Fruit fly (Drosophila melanogaster) whole organism, larva: Measurements from ENCODE around the gene dah.

Source experiments
- noc ChIP-seq: fragments of 200-800 bp; sonication (Bioruptor generic); optimal IDR thresholded peaks from 3 replicates; lab custom pipeline; 2019; ENCODE audit warnings: missing biosample characterization, mild to moderate bottlenecking, missing genetic modification characterization, moderate library complexity

dah gene

dm6 chrX:15344473-15345331, 16.6 kb downstream of the dah start, which contains the start of the genes CG12608 and Prp5:
CG12608 (minus strand) TSS chrX:15344625.
Prp5 (plus strand) TSS chrX:15345169.
- no peak for TF ChIP-seq noc (tag; lab: Kevin White, UChicago)

- TF ChIP-seq noc (tag; lab: Kevin White, UChicago), result no peak
Measured at dm6 chrX:15352692-15353091, 24.6 kb downstream of the dah start.

- no peak for TF ChIP-seq noc (tag; lab: Kevin White, UChicago)
Measured at dm6 chrX:15353654-15354053, 25.5 kb downstream of the dah start.

- TF ChIP-seq noc (tag; lab: Kevin White, UChicago), result no peak
Measured at dm6 chrX:15356410-15356809, 28.3 kb downstream of the dah start.

dm6 chrX:15360961-15361360, 32.8 kb downstream of the dah start, which contains the start of gene Pp1-13C:
Pp1-13C (minus strand) TSS chrX:15361061.
- TF ChIP-seq noc (tag; lab: Kevin White, UChicago), result no peak

- no peak for TF ChIP-seq noc (tag; lab: Kevin White, UChicago)
Measured at dm6 chrX:15363649-15364048, 35.5 kb downstream of the dah start.

- no peak for TF ChIP-seq noc (tag; lab: Kevin White, UChicago)
Measured at dm6 chrX:15364467-15364866, 36.3 kb downstream of the dah start.

- no peak for TF ChIP-seq noc (tag; lab: Kevin White, UChicago)
Measured at dm6 chrX:15370103-15370502, 42.0 kb downstream of the dah start.

- no peak for TF ChIP-seq noc (tag; lab: Kevin White, UChicago)
Measured at dm6 chrX:15379014-15379491, 50.9 kb downstream of the dah start, which contains the start of gene acj6. acj6 (minus strand) TSS chrX:15379064.

- TF ChIP-seq noc (tag; lab: Kevin White, UChicago), result no peak
Measured at dm6 chrX:15380207-15380606, 52.1 kb downstream of the dah start.
